Worm (Caenorhabditis elegans): ENCODE data around the gene chil-4.

DNA sequence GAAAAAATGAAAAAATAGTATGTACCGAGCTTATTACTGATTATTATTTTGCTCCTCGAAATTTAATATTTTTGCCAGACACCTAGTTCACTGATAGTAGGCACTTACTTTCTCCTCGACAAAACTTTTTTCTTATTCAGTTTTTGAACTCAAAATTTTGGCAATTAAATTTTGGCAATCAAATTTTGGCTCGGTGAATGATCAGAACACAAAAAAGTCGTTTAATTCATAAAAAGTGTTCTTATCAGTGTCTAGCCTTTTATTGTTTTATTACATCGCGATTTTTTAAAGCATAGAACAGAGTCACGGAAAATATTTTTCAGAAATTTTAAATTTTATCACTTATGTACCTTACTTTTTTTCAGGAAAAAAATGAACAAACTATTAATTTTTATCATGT lies 39.7 kb upstream of the chil-4 start:
- TF ChIP-seq ama-1 (optimal IDR thresholded peaks at IDR 0.05) (no peak), pes-1 (GFP tag; IDR thresholded peaks at IDR 0.05) (no peak), aly-1 (tag; optimal IDR thresholded peaks at IDR 0.05) (no peak), hmbx-1 (tag; optimal IDR thresholded peaks at IDR 0.05) (no peak), hmg-4 (GFP tag; optimal IDR thresholded peaks at IDR 0.05) (no peak), flt-1 (GFP tag; IDR thresholded peaks at IDR 0.05) (no peak), ets-7 (tag; optimal IDR thresholded peaks at IDR 0.05) (no peak), hnd-1 (tag; optimal IDR thresholded peaks at IDR 0.05) (no peak)
